Worm (Caenorhabditis elegans) whole organism, L2 larva: ENCODE results near the gene nstp-6.

Source experiments
- F13H6.1 ChIP-seq: sonication (generic microtip); optimal IDR thresholded peaks from 2 replicates; lab custom pipeline; 2016; ENCODE audit warnings: missing genetic modification characterization, missing compliant biosample characterization
- ceh-16 ChIP-seq: fragments of 150-350 bp; optimal IDR thresholded peaks from 2 replicates; lab custom pipeline; 2014; ENCODE audit warnings: missing biosample characterization, missing genetic modification characterization
- ceh-82 ChIP-seq: fragments of 150-350 bp; optimal IDR thresholded peaks from 2 replicates; lab custom pipeline; 2014; ENCODE audit warnings: missing biosample characterization, missing genetic modification characterization
- elt-1 ChIP-seq: fragments of 150-350 bp; optimal IDR thresholded peaks from 2 replicates; lab custom pipeline; 2014; ENCODE audit warnings: missing biosample characterization, missing genetic modification characterization
- lin-13 ChIP-seq: fragments of 150-350 bp; optimal IDR thresholded peaks from 2 replicates; lab custom pipeline; 2014; ENCODE audit warnings: missing biosample characterization, missing genetic modification reagents, missing genetic modification characterization
- lsy-2 ChIP-seq, 2 experiments: fragments of 150-350 bp in 1 of 2; sonication (generic microtip) in 1 of 2; optimal IDR thresholded peaks; 2 replicates each; lab custom pipeline; 2014 to 2017; ENCODE audit warnings: missing biosample characterization in 2 of 2, missing genetic modification characterization in 2 of 2
- nhr-11 ChIP-seq: fragments of 150-350 bp; optimal IDR thresholded peaks from 2 replicates; lab custom pipeline; 2014; ENCODE audit warnings: missing biosample characterization, missing genetic modification characterization
- nhr-23 ChIP-seq: fragments of 150-350 bp; optimal IDR thresholded peaks from 2 replicates; lab custom pipeline; 2014; ENCODE audit warnings: missing biosample characterization, missing genetic modification reagents, missing genetic modification characterization
- nhr-77 ChIP-seq: fragments of 150-350 bp; optimal IDR thresholded peaks from 2 replicates; lab custom pipeline; 2014; ENCODE audit warnings: missing biosample characterization, missing genetic modification characterization
- unc-62 ChIP-seq: fragments of 150-350 bp; optimal IDR thresholded peaks from 2 replicates; lab custom pipeline; 2014; ENCODE audit warnings: missing biosample characterization, missing genetic modification reagents, missing genetic modification characterization
- zag-1 ChIP-seq: fragments of 150-350 bp; optimal IDR thresholded peaks from 2 replicates; lab custom pipeline; 2014; ENCODE audit warnings: missing biosample characterization, missing genetic modification characterization
- ztf-4 ChIP-seq: fragments of 150-350 bp; optimal IDR thresholded peaks from 2 replicates; lab custom pipeline; 2014; ENCODE audit warnings: missing biosample characterization, missing genetic modification characterization

ce11 chrIV:3532989-3533388, 14.4 kb downstream of the nstp-6 start:
- TF ChIP-seq nhr-11 (tag; lab: Kevin White, UChicago) (no peak), ceh-16 (tag; lab: Kevin White, UChicago) (no peak), lsy-2 (tag; optimal IDR thresholded peaks at IDR 0.05; lab: Kevin White, UChicago) (peak in 1 of 2 experiments; percentile 57), ceh-82 (tag; lab: Kevin White, UChicago) (no peak), nhr-77 (tag; lab: Kevin White, UChicago) (no peak), zag-1 (no peak), unc-62 (GFP tag; lab: Kevin White, UChicago) (no peak), nhr-23 (tag; lab: Kevin White, UChicago) (no peak), F13H6.1 (tag; lab: Kevin White, UChicago) (no peak), elt-1 (tag; lab: Kevin White, UChicago) (no peak), ztf-4 (tag; lab: Kevin White, UChicago) (no peak), lin-13 (GFP tag; lab: Kevin White, UChicago) (no peak)
